Worm (Caenorhabditis elegans) whole organism, young adult: ENCODE data around the gene cpna-3.

Source experiments
- C17E4.6 ChIP-seq: fragments of 200-800 bp; sonication (Bioruptor generic); IDR thresholded peaks from 2 replicates; pipeline ENCODE4 v1.3.6; 2022; ENCODE audit warnings: missing genetic modification reagents, missing genetic modification characterization, missing compliant biosample characterization
- D2030.7 ChIP-seq: fragments of 200-800 bp; sonication (Bioruptor generic); IDR thresholded peaks from 2 replicates; pipeline ENCODE4 v1.3.6; 2022; ENCODE audit warnings: missing genetic modification reagents, missing genetic modification characterization, missing compliant biosample characterization
- F23B12.7 ChIP-seq: sonication (generic microtip); optimal IDR thresholded peaks from 2 replicates; lab custom pipeline; 2017; ENCODE audit warnings: missing genetic modification characterization, mild to moderate bottlenecking, missing compliant biosample characterization, antibody characterized with exemption, moderate library complexity; ENCODE audit not compliant: insufficient read depth
- F33H1.4 ChIP-seq: fragments of 200-800 bp; sonication (Bioruptor generic); IDR thresholded peaks from 2 replicates; pipeline ENCODE4 v1.3.6; 2022; ENCODE audit warnings: missing genetic modification reagents, missing genetic modification characterization, missing compliant biosample characterization
- F39B2.1 ChIP-seq: fragments of 200-800 bp; sonication (Bioruptor generic); IDR thresholded peaks from 2 replicates; pipeline ENCODE4 v1.3.6; 2022; ENCODE audit warnings: missing genetic modification reagents, missing genetic modification characterization, missing compliant biosample characterization
- F52B5.7 ChIP-seq: sonication (generic microtip); optimal IDR thresholded peaks from 2 replicates; lab custom pipeline; 2016; ENCODE audit warnings: mild to moderate bottlenecking, missing genetic modification characterization, missing compliant biosample characterization
- T26A5.8 ChIP-seq: sonication (generic microtip); optimal IDR thresholded peaks from 2 replicates; lab custom pipeline; 2016; ENCODE audit warnings: missing genetic modification characterization, missing compliant biosample characterization
- Y95B8A.8 ChIP-seq: fragments of 200-800 bp; sonication (Bioruptor generic); IDR thresholded peaks from 2 replicates; pipeline ENCODE4 v1.3.6; 2022; ENCODE audit warnings: missing genetic modification reagents, missing genetic modification characterization, missing compliant biosample characterization
- ama-1 ChIP-seq, 3 experiments: fragments of 150-350 bp in 1 of 3; sonication (generic microtip) in 2 of 3; optimal IDR thresholded peaks; 2 replicates each; lab custom pipeline; 2014 to 2018; ENCODE audit warnings: missing biosample characterization in 2 of 3, missing genetic modification characterization in 2 of 3, missing genetic modification reagents in 2 of 3
- aptf-2 ChIP-seq: fragments of 200-800 bp; sonication (Bioruptor generic); conservative IDR thresholded peaks from 2 replicates; pipeline ENCODE4 v1.3.6; 2022; ENCODE audit warnings: missing genetic modification reagents, missing genetic modification characterization, missing compliant biosample characterization
- aptf-3 ChIP-seq: fragments of 200-800 bp; sonication (Bioruptor generic); IDR thresholded peaks from 2 replicates; pipeline ENCODE4 v1.3.6; 2022; ENCODE audit warnings: missing genetic modification characterization, missing compliant biosample characterization
- athp-1 ChIP-seq: sonication (generic microtip); optimal IDR thresholded peaks from 2 replicates; lab custom pipeline; 2017; ENCODE audit warnings: mild to moderate bottlenecking, missing genetic modification characterization, missing compliant biosample characterization
- attf-3 ChIP-seq: fragments of 200-800 bp; sonication (Bioruptor generic); conservative IDR thresholded peaks from 2 replicates; pipeline ENCODE4 v1.3.6; 2022; ENCODE audit warnings: missing genetic modification reagents, missing genetic modification characterization, missing compliant biosample characterization
- attf-6 ChIP-seq: fragments of 200-800 bp; sonication (Bioruptor generic); IDR thresholded peaks from 2 replicates; pipeline ENCODE4 v1.3.6; 2022; ENCODE audit warnings: missing genetic modification reagents, missing genetic modification characterization, missing compliant biosample characterization
- bed-1 ChIP-seq: fragments of 200-800 bp; sonication (Bioruptor generic); IDR thresholded peaks from 2 replicates; pipeline ENCODE4 v1.3.6; 2022; ENCODE audit warnings: missing genetic modification reagents, missing genetic modification characterization, missing compliant biosample characterization
- cebp-1 ChIP-seq, 2 experiments: fragments of 200-800 bp in 1 of 2; sonication (Bioruptor generic) in 1 of 2; sonication (generic microtip) in 1 of 2; IDR thresholded peaks in 1 of 2; optimal IDR thresholded peaks in 1 of 2; 2 replicates each; pipeline versions ENCODE4 v1.3.6 to Lab custom; 2017 to 2022; ENCODE audit warnings: missing compliant biosample characterization in 2 of 2, missing genetic modification characterization in 2 of 2, mild to moderate bottlenecking in 1 of 2, missing genetic modification reagents in 1 of 2, moderate library complexity in 1 of 2
- cebp-2 ChIP-seq: fragments of 200-800 bp; sonication (Bioruptor generic); IDR thresholded peaks from 2 replicates; pipeline ENCODE4 v1.3.6; 2022; ENCODE audit warnings: missing genetic modification characterization, missing compliant biosample characterization
- ceh-40 ChIP-seq: fragments of 200-800 bp; sonication (Bioruptor generic); IDR thresholded peaks from 2 replicates; pipeline ENCODE4 v1.3.6; 2022; ENCODE audit warnings: missing genetic modification characterization, missing compliant biosample characterization
- ceh-79 ChIP-seq: sonication (generic microtip); optimal IDR thresholded peaks from 2 replicates; lab custom pipeline; 2017; ENCODE audit warnings: mild to moderate bottlenecking, missing genetic modification characterization, missing compliant biosample characterization
- efl-1 ChIP-seq: fragments of 150-350 bp; optimal IDR thresholded peaks from 2 replicates; lab custom pipeline; 2014; ENCODE audit warnings: missing biosample characterization, missing genetic modification reagents, missing genetic modification characterization
- ekl-4 ChIP-seq: fragments of 200-800 bp; sonication (Bioruptor generic); IDR thresholded peaks from 2 replicates; pipeline ENCODE4 v1.3.6; 2022; ENCODE audit warnings: missing genetic modification reagents, missing genetic modification characterization, missing compliant biosample characterization
- gei-17 ChIP-seq: fragments of 200-800 bp; sonication (Bioruptor generic); optimal IDR thresholded peaks from 2 replicates; lab custom pipeline; 2018; ENCODE audit warnings: mild to moderate bottlenecking, missing genetic modification characterization, missing compliant biosample characterization
- hlh-12 ChIP-seq: sonication (generic microtip); optimal IDR thresholded peaks from 2 replicates; lab custom pipeline; 2016; ENCODE audit warnings: missing genetic modification characterization, missing compliant biosample characterization
- hlh-26 ChIP-seq: fragments of 200-800 bp; sonication (Bioruptor generic); conservative IDR thresholded peaks from 2 replicates; pipeline ENCODE4 v1.3.6; 2022; ENCODE audit warnings: missing genetic modification reagents, missing genetic modification characterization, missing compliant biosample characterization
- hmg-1.2 ChIP-seq: fragments of 200-800 bp; sonication (Bioruptor generic); IDR thresholded peaks from 2 replicates; pipeline ENCODE4 v1.3.6; 2022; ENCODE audit warnings: missing genetic modification reagents, missing genetic modification characterization, missing compliant biosample characterization
- hsf-1 ChIP-seq: fragments of 200-800 bp; sonication (Bioruptor generic); IDR thresholded peaks from 2 replicates; pipeline ENCODE4 v1.3.6; 2022; ENCODE audit warnings: missing genetic modification reagents, missing genetic modification characterization, missing compliant biosample characterization
- let-526 ChIP-seq: fragments of 200-800 bp; sonication (Bioruptor generic); IDR thresholded peaks from 2 replicates; pipeline ENCODE4 v1.3.6; 2022; ENCODE audit warnings: missing genetic modification reagents, missing genetic modification characterization, missing compliant biosample characterization
- let-607 ChIP-seq, 2 experiments: fragments of 200-800 bp in 1 of 2; sonication (Bioruptor generic) in 1 of 2; sonication (generic microtip) in 1 of 2; optimal IDR thresholded peaks; 2 replicates each; lab custom pipeline; 2016 to 2018; ENCODE audit warnings: mild to moderate bottlenecking in 2 of 2, missing compliant biosample characterization in 2 of 2, missing genetic modification characterization in 2 of 2, moderate library complexity in 2 of 2, missing genotype in 1 of 2
- lin-35 ChIP-seq, 3 experiments: fragments of 150-350 bp in 2 of 3; sonication (generic microtip) in 1 of 3; optimal IDR thresholded peaks; 2 replicates each; lab custom pipeline; 2014 to 2018; ENCODE audit warnings: missing biosample characterization in 3 of 3, missing genetic modification characterization in 3 of 3, missing genetic modification reagents in 3 of 3
- lin-40 ChIP-seq: sonication (generic microtip); optimal IDR thresholded peaks from 2 replicates; lab custom pipeline; 2016; ENCODE audit warnings: missing genetic modification characterization, mild to moderate bottlenecking, missing compliant biosample characterization, missing genotype, missing genetic modification reagents
- madf-10 ChIP-seq: sonication (generic microtip); optimal IDR thresholded peaks from 2 replicates; lab custom pipeline; 2016; ENCODE audit warnings: mild to moderate bottlenecking, missing genetic modification characterization, missing compliant biosample characterization
- mel-28 ChIP-seq: sonication (generic microtip); optimal IDR thresholded peaks from 2 replicates; lab custom pipeline; 2016; ENCODE audit warnings: borderline replicate concordance, mild to moderate bottlenecking, missing genetic modification characterization, missing compliant biosample characterization
- mes-4 ChIP-seq: sonication (generic microtip); optimal IDR thresholded peaks from 2 replicates; lab custom pipeline; 2016; ENCODE audit warnings: missing genotype, missing genetic modification characterization, missing compliant biosample characterization
- mxl-1 ChIP-seq: sonication (generic microtip); optimal IDR thresholded peaks from 2 replicates; lab custom pipeline; 2016; ENCODE audit warnings: missing genetic modification characterization, missing compliant biosample characterization
- nfyb-1 ChIP-seq: fragments of 200-800 bp; sonication (Bioruptor generic); IDR thresholded peaks from 2 replicates; pipeline ENCODE4 v1.3.6; 2022; ENCODE audit warnings: missing genetic modification reagents, missing genetic modification characterization, missing compliant biosample characterization
- nhr-120 ChIP-seq: fragments of 200-800 bp; sonication (Bioruptor generic); IDR thresholded peaks from 2 replicates; pipeline ENCODE4 v1.3.6; 2022; ENCODE audit warnings: missing genetic modification characterization, missing compliant biosample characterization
- nhr-179 ChIP-seq: sonication (generic microtip); optimal IDR thresholded peaks from 2 replicates; lab custom pipeline; 2016; ENCODE audit warnings: mild to moderate bottlenecking, missing genetic modification characterization, missing compliant biosample characterization
- nhr-27 ChIP-seq: fragments of 200-800 bp; sonication (Bioruptor generic); optimal IDR thresholded peaks from 2 replicates; lab custom pipeline; 2018; ENCODE audit warnings: mild to moderate bottlenecking, missing genetic modification characterization, moderate library complexity, missing compliant biosample characterization
- nhr-90 ChIP-seq: sonication (generic microtip); optimal IDR thresholded peaks from 2 replicates; lab custom pipeline; 2016; ENCODE audit warnings: missing genotype, mild to moderate bottlenecking, missing genetic modification characterization, missing compliant biosample characterization
- pbrm-1 ChIP-seq: fragments of 200-800 bp; sonication (Bioruptor generic); IDR thresholded peaks from 2 replicates; pipeline ENCODE4 v1.3.6; 2022; ENCODE audit warnings: missing genetic modification reagents, missing genetic modification characterization, missing compliant biosample characterization
- sdz-38 ChIP-seq: sonication (generic microtip); optimal IDR thresholded peaks from 2 replicates; lab custom pipeline; 2016; ENCODE audit warnings: missing genotype, missing genetic modification characterization, missing compliant biosample characterization
- sea-2 ChIP-seq: fragments of 200-800 bp; sonication (Bioruptor generic); IDR thresholded peaks from 2 replicates; pipeline ENCODE4 v1.3.6; 2022; ENCODE audit warnings: missing genetic modification characterization, missing compliant biosample characterization
- snpc-1.3 ChIP-seq: sonication (generic microtip); optimal IDR thresholded peaks from 2 replicates; lab custom pipeline; 2017; ENCODE audit warnings: missing genetic modification characterization, mild to moderate bottlenecking, missing compliant biosample characterization, antibody characterized with exemption, moderate library complexity, missing genotype, missing genetic modification reagents; ENCODE audit not compliant: insufficient read depth
- somi-1 ChIP-seq: fragments of 200-800 bp; sonication (Bioruptor generic); optimal IDR thresholded peaks from 2 replicates; lab custom pipeline; 2018; ENCODE audit warnings: mild to moderate bottlenecking, missing genetic modification characterization, missing compliant biosample characterization
- tlf-1 ChIP-seq: fragments of 200-800 bp; sonication (Bioruptor generic); optimal IDR thresholded peaks from 2 replicates; lab custom pipeline; 2018; ENCODE audit warnings: mild to moderate bottlenecking, missing genetic modification characterization, missing compliant biosample characterization
- unc-130 ChIP-seq: sonication (generic microtip); optimal IDR thresholded peaks from 2 replicates; lab custom pipeline; 2016; ENCODE audit warnings: missing genetic modification reagents, missing genetic modification characterization, missing compliant biosample characterization
- ztf-25 ChIP-seq: fragments of 200-800 bp; sonication (Bioruptor generic); IDR thresholded peaks from 2 replicates; pipeline ENCODE4 v1.3.6; 2022; ENCODE audit warnings: missing genetic modification reagents, missing genetic modification characterization, missing compliant biosample characterization
- ztf-6 ChIP-seq: fragments of 200-800 bp; sonication (Bioruptor generic); IDR thresholded peaks from 2 replicates; pipeline ENCODE4 v1.3.6; 2022; ENCODE audit warnings: missing genetic modification reagents, missing genetic modification characterization, missing compliant biosample characterization

cpna-3 gene

ce11 chrIV:9140172-9140805, 43.6 kb downstream of the cpna-3 start (continued):
- no peak for TF ChIP-seq hlh-12 (tag; lab: Kevin White, UChicago)
- TF ChIP-seq attf-3 = no peak
- no peak for TF ChIP-seq nhr-120
- TF ChIP-seq T26A5.8 (tag; lab: Kevin White, UChicago) = no peak
- no peak for TF ChIP-seq ztf-6 (GFP tag; lab: Robert Waterston, UW)
- TF ChIP-seq C17E4.6 (GFP tag; lab: Robert Waterston, UW) = no peak
- no peak for TF ChIP-seq mxl-1 (tag; lab: Kevin White, UChicago)
- TF ChIP-seq pbrm-1 = no peak; the same call in 1 of the 2 replicates
- TF ChIP-seq ama-1 (optimal IDR thresholded peaks at IDR 0.05; lab: Kevin White, UChicago) = no peak
- TF ChIP-seq ama-1 (GFP tag; optimal IDR thresholded peaks at IDR 0.05; lab: Kevin White, UChicago) = no peak
- TF ChIP-seq attf-6 (GFP tag; lab: Robert Waterston, UW) = peak; percentile 93
- TF ChIP-seq nhr-27 (tag; lab: Kevin White, UChicago) = no peak
- no peak for TF ChIP-seq cebp-2
- no peak for TF ChIP-seq hsf-1
- no peak for TF ChIP-seq F52B5.7 (tag; lab: Kevin White, UChicago)
- no peak for TF ChIP-seq aptf-3 (GFP tag; lab: Robert Waterston, UW)
- no peak for TF ChIP-seq F23B12.7 (tag; lab: Kevin White, UChicago)
- TF ChIP-seq mel-28 (tag; lab: Kevin White, UChicago) = no peak
- TF ChIP-seq mes-4 (tag; lab: Kevin White, UChicago) = no peak
- TF ChIP-seq nhr-90 (tag; lab: Kevin White, UChicago) = no peak
- no peak for TF ChIP-seq efl-1 (GFP tag; lab: Kevin White, UChicago)
- no peak for TF ChIP-seq let-526
- TF ChIP-seq unc-130 = no peak
- TF ChIP-seq sdz-38 = no peak
- TF ChIP-seq snpc-1.3 (tag; lab: Kevin White, UChicago) = peak; percentile 34
- peak; percentile 56 for TF ChIP-seq hmg-1.2
- no peak for TF ChIP-seq lin-35 (GFP tag; optimal IDR thresholded peaks at IDR 0.05; lab: Kevin White, UChicago)
- TF ChIP-seq let-607 (tag; optimal IDR thresholded peaks at IDR 0.05; lab: Kevin White, UChicago) = no peak
- no peak for TF ChIP-seq somi-1 (GFP tag; lab: Kevin White, UChicago)
- TF ChIP-seq athp-1 (tag; lab: Kevin White, UChicago) = no peak
- no peak for TF ChIP-seq lin-40 (tag; lab: Kevin White, UChicago)
- no peak for TF ChIP-seq cebp-1 (GFP tag; IDR thresholded peaks at IDR 0.05; lab: Robert Waterston, UW)
- no peak for TF ChIP-seq cebp-1 (tag; optimal IDR thresholded peaks at IDR 0.05; lab: Kevin White, UChicago)
- no peak for TF ChIP-seq F39B2.1 (GFP tag; lab: Robert Waterston, UW)
- TF ChIP-seq hlh-26 (GFP tag; lab: Robert Waterston, UW) = no peak
- no peak for TF ChIP-seq aptf-2
- TF ChIP-seq nfyb-1 (GFP tag; lab: Robert Waterston, UW) = no peak
- TF ChIP-seq nhr-179 (tag; lab: Kevin White, UChicago) = no peak
- TF ChIP-seq gei-17 (GFP tag; lab: Kevin White, UChicago) = no peak
- TF ChIP-seq ekl-4 = no peak
- no peak for TF ChIP-seq ztf-25 (GFP tag; lab: Robert Waterston, UW)
- peak; percentile 43; the same call in 1 of the 2 replicates for TF ChIP-seq D2030.7
- no peak for TF ChIP-seq tlf-1 (GFP tag; lab: Kevin White, UChicago)
- no peak for TF ChIP-seq ceh-40 (GFP tag; lab: Robert Waterston, UW)
- TF ChIP-seq F33H1.4 (GFP tag; lab: Robert Waterston, UW) = no peak
- no peak for TF ChIP-seq bed-1
- no peak for TF ChIP-seq sea-2
- no peak for TF ChIP-seq ceh-79 (tag; lab: Kevin White, UChicago)
- no peak for TF ChIP-seq Y95B8A.8
- no peak for TF ChIP-seq madf-10 (tag; lab: Kevin White, UChicago)
